Worm (Caenorhabditis elegans): Measurements from ENCODE around the gene pxn-2.

ce11 chrX:10976447-10977196 is 2.5 kb downstream of the pxn-2 start:
- TF ChIP-seq W03F9.2 (tag; optimal IDR thresholded peaks at IDR 0.05) (no peak), dao-5 (tag; optimal IDR thresholded peaks at IDR 0.05) (no peak)

Measured in whole organism, L4/young adult.